Worm (Caenorhabditis elegans): ENCODE data around the gene emc-2.

ce11 chrII:1326689-1327088 is 20.8 kb upstream of the emc-2 start, which contains the start of gene jip-1:
- TF ChIP-seq nhr-237 (tag; optimal IDR thresholded peaks at IDR 0.05) (no peak), lin-39 (tag; optimal IDR thresholded peaks at IDR 0.05) (no peak), skn-1 (tag; optimal IDR thresholded peaks at IDR 0.05) (no peak), ama-1 (optimal IDR thresholded peaks at IDR 0.05) (no peak), C34B4.2 (tag; optimal IDR thresholded peaks at IDR 0.05) (no peak), ces-1 (GFP tag; optimal IDR thresholded peaks at IDR 0.05) (no peak), nhr-11 (tag; optimal IDR thresholded peaks at IDR 0.05) (no peak), nhr-77 (tag; optimal IDR thresholded peaks at IDR 0.05) (no peak), unc-130 (tag; optimal IDR thresholded peaks at IDR 0.05) (no peak), fkh-8 (tag; optimal IDR thresholded peaks at IDR 0.05) (no peak)

All from whole organism, L1 larva.